Fruit fly (Drosophila melanogaster): Measurements from ENCODE around the gene Calr.

Calr gene

DNA sequence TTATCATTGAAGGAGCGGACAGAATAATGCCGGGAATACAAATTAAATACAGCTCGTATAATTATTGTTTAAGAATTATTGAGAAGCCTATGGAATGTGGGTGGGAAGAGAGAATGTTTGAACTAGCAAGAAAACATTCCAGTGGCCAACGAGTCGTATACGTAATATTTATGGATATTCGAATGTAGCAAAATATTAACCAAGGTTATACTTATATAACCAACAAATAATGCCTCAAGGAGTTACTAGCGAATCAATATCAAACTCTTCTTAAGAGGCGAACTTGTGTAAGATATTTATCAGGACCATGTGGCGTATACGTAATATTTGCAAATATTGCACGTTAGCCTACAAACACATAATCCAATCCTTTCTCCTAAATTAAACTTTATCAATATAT is 34.8 kb upstream of the Calr start:
- TF ChIP-seq Ets98B (GFP tag; IDR thresholded peaks at IDR 0.05), result no peak
- TF ChIP-seq EcR (GFP tag; optimal IDR thresholded peaks at IDR 0.05), result no peak
- no peak for TF ChIP-seq CG13204 (GFP tag; optimal IDR thresholded peaks at IDR 0.05)
- TF ChIP-seq gl (tag; optimal IDR thresholded peaks at IDR 0.05), result no peak
- TF ChIP-seq CG8301 (tag; optimal IDR thresholded peaks at IDR 0.05), result no peak
- TF ChIP-seq CG34367 (tag; optimal IDR thresholded peaks at IDR 0.05), result no peak
- TF ChIP-seq CG9948 (tag; optimal IDR thresholded peaks at IDR 0.05), result no peak

DNA sequence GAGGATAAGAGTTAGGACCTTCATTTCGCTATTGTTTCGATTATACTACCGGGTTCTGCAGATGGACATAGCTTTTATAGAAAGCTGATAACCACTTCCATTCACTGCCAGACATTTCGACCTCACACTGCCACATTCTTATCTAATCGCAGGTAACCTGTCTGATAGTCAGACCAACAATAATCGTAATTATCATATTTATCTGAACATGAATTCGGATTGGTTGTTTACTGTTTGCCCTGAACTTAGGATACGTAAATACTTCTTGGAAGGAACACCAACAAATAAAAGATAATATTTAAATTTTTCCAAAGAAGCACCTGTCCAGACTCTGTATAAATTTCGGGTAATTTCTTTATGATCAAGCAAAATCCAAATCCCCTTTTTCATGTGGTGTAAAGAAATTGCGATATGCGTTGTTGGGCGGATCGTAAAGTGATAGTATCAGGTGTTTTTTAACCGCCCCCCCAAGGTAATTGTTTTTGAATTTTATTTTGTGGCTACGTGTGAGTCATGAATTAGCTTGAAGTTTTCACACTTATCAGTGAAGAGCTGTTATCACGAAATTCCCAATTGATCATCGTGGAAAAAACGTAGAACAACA is 15.6 kb upstream of the Calr start, which contains the start of gene Fst:
Gene Fst (minus strand): TSS at position 51 of the 604 bp plus-strand sequence.
- TF ChIP-seq CG14655 (GFP tag; optimal IDR thresholded peaks at IDR 0.05) (no peak), CG8301 (tag; optimal IDR thresholded peaks at IDR 0.05) (no peak), CG34367 (tag; optimal IDR thresholded peaks at IDR 0.05) (no peak), CG15710 (tag; optimal IDR thresholded peaks at IDR 0.05) (no peak), D1 (tag; optimal IDR thresholded peaks at IDR 0.05) (no peak), Ets98B (GFP tag; IDR thresholded peaks at IDR 0.05) (no peak), CG10348 (GFP tag; IDR thresholded peaks at IDR 0.05) (no peak), CG9948 (tag; optimal IDR thresholded peaks at IDR 0.05) (no peak), CG8159 (tag; optimal IDR thresholded peaks at IDR 0.05) (no peak), CG12605 (GFP tag; IDR thresholded peaks at IDR 0.05) (no peak), Pif1A (GFP tag; optimal IDR thresholded peaks at IDR 0.05) (no peak), Snoo (tag; optimal IDR thresholded peaks at IDR 0.05) (no peak), CG17806 (tag; optimal IDR thresholded peaks at IDR 0.05) (no peak), Pif1B (GFP tag; optimal IDR thresholded peaks at IDR 0.05) (no peak)

- no peak for TF ChIP-seq rn (GFP tag; IDR thresholded peaks at IDR 0.05)
- TF ChIP-seq EcR (GFP tag; optimal IDR thresholded peaks at IDR 0.05), result no peak
- no peak for TF ChIP-seq CG13204 (GFP tag; optimal IDR thresholded peaks at IDR 0.05)
- TF ChIP-seq fd96Ca (GFP tag; IDR thresholded peaks at IDR 0.05), result no peak
- no peak for TF ChIP-seq Ets98B (GFP tag; IDR thresholded peaks at IDR 0.05)
Measured at dm6 chr3R:9644620-9645019, 14.0 kb upstream of the Calr start.

DNA sequence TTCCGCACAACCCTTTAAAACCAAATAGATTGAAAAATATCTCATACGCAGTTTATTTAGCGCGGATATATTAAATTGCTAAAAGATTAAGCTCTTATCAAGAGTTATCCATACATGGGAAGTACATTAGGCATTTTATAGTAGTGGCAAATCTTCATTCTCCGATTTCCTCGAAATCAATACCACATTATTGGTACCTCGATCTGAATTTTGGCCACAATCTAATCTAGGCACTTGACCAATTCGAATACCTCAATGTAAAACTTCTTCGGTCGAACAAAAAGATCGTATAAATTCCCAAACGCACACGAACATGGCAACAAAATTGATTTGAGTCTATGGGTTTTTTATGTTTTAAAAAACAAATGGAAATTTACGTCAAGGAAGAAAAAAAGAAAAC is 13.3 kb upstream of the Calr start:
- no peak for TF ChIP-seq EcR (GFP tag; optimal IDR thresholded peaks at IDR 0.05)
- TF ChIP-seq CG8301 (tag; optimal IDR thresholded peaks at IDR 0.05), result no peak
- TF ChIP-seq CG14655 (GFP tag; optimal IDR thresholded peaks at IDR 0.05), result no peak

dm6 chr3R:9640313-9640712 is 9.7 kb upstream of the Calr start:
- TF ChIP-seq Snoo (tag; optimal IDR thresholded peaks at IDR 0.05) (no peak), D1 (tag; optimal IDR thresholded peaks at IDR 0.05) (no peak), EcR (GFP tag; optimal IDR thresholded peaks at IDR 0.05) (no peak), CG34367 (tag; optimal IDR thresholded peaks at IDR 0.05) (no peak), Pif1A (GFP tag; optimal IDR thresholded peaks at IDR 0.05) (no peak), CG9948 (tag; optimal IDR thresholded peaks at IDR 0.05) (no peak), gl (tag; optimal IDR thresholded peaks at IDR 0.05) (no peak), Pif1B (GFP tag; optimal IDR thresholded peaks at IDR 0.05) (no peak), CG13204 (GFP tag; optimal IDR thresholded peaks at IDR 0.05) (no peak), CG10348 (GFP tag; IDR thresholded peaks at IDR 0.05) (no peak), CG4496 (GFP tag; IDR thresholded peaks at IDR 0.05) (no peak), CG12605 (GFP tag; IDR thresholded peaks at IDR 0.05) (no peak), fd96Ca (GFP tag; IDR thresholded peaks at IDR 0.05) (no peak), rn (GFP tag; IDR thresholded peaks at IDR 0.05) (no peak), CG8159 (tag; optimal IDR thresholded peaks at IDR 0.05) (no peak), CG14655 (GFP tag; optimal IDR thresholded peaks at IDR 0.05) (no peak), CG17806 (tag; optimal IDR thresholded peaks at IDR 0.05) (no peak)

DNA sequence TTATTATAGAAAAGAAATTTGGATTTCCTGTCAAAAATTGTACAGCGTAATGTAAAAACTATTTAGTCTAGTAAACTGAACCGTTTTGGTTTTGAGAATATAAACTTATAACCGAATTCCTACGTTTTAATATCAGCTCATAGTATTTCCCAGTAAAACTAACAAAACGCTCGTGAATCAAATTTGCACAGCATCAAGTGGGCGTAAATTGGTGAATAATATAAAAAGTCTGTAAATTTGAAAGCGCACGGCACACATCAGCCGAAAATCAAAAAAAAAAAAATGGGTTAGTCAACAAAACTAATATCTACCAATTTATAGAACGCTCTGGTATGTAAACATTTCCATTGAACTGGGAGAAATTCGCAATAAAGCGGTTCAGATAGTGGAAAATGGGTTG is 7.2 kb upstream of the Calr start, which contains the start of gene Dh44:
Gene Dh44 (plus strand): TSS at position 301 of the 400 bp plus-strand sequence.
- TF ChIP-seq EcR (GFP tag; optimal IDR thresholded peaks at IDR 0.05) (no peak), CG17806 (tag; optimal IDR thresholded peaks at IDR 0.05) (no peak), rn (GFP tag; IDR thresholded peaks at IDR 0.05) (no peak)

DNA sequence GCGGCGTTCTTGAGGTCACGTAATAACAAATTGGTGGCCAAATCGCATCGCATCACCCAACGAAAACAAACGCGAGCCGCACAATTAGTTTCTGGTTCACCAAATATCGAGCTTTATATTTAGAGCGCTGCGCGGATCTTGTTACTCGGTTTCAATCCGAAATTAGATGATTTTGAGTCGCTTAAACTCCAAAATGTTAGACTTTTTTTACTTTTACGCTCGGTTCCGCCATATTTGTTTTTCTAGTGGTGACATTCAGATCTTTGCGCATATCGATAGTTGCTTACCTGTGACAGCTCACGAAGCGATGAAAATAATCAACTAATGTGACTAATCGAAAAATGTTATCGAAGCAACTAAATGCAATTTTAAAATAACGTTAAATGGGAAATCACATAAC is 6.7 kb upstream of the Calr start, which contains the start of gene Scm:
Gene Scm (minus strand): TSS at position 251 of the 400 bp plus-strand sequence.
- TF ChIP-seq fd96Ca (GFP tag; IDR thresholded peaks at IDR 0.05) (no peak), gl (tag; optimal IDR thresholded peaks at IDR 0.05) (no peak), CG17806 (tag; optimal IDR thresholded peaks at IDR 0.05) (no peak), CG10348 (GFP tag; IDR thresholded peaks at IDR 0.05) (no peak), CG9948 (tag; optimal IDR thresholded peaks at IDR 0.05) (no peak), CG4496 (GFP tag; IDR thresholded peaks at IDR 0.05) (no peak), D1 (tag; optimal IDR thresholded peaks at IDR 0.05) (no peak), CG13204 (GFP tag; optimal IDR thresholded peaks at IDR 0.05) (no peak), CG8301 (tag; optimal IDR thresholded peaks at IDR 0.05) (no peak), Pif1B (GFP tag; optimal IDR thresholded peaks at IDR 0.05) (no peak), Ets98B (GFP tag; IDR thresholded peaks at IDR 0.05) (no peak; the same call in 1 of the 2 replicates), CG14655 (GFP tag; optimal IDR thresholded peaks at IDR 0.05) (no peak), EcR (GFP tag; optimal IDR thresholded peaks at IDR 0.05) (no peak), rn (GFP tag; IDR thresholded peaks at IDR 0.05) (no peak)
